Fruit fly (Drosophila melanogaster) whole organism, embryonic: ENCODE measurements around the gene obst-F.

Experiments used
- Bteb2 ChIP-seq: fragments of 200-800 bp; sonication (Bioruptor generic); optimal IDR thresholded peaks from 2 replicates; lab custom pipeline; 2016; ENCODE audit warnings: missing biosample characterization, missing genetic modification characterization
- CG1024 ChIP-seq: fragments of 200-800 bp; sonication (Bioruptor generic); IDR thresholded peaks from 2 replicates; pipeline ENCODE4 v1.3.6; 2022; ENCODE audit warnings: missing biosample characterization, missing genetic modification characterization
- CG10431 ChIP-seq: fragments of 200-800 bp; sonication (Bioruptor generic); optimal IDR thresholded peaks from 3 replicates; lab custom pipeline; 2018; ENCODE audit warnings: missing biosample characterization, mild to moderate bottlenecking, missing genetic modification characterization
- CG12155 ChIP-seq: fragments of 200-800 bp; sonication (Bioruptor generic); optimal IDR thresholded peaks from 3 replicates; lab custom pipeline; 2016; ENCODE audit warnings: missing biosample characterization, missing genetic modification characterization
- CG12299 ChIP-seq: fragments of 200-800 bp; sonication (Bioruptor generic); optimal IDR thresholded peaks from 2 replicates; lab custom pipeline; 2018; ENCODE audit warnings: missing biosample characterization, mild to moderate bottlenecking, missing genetic modification characterization
- CG12659 ChIP-seq: fragments of 200-800 bp; sonication (Bioruptor generic); optimal IDR thresholded peaks from 3 replicates; lab custom pipeline; 2017; ENCODE audit warnings: mild to moderate bottlenecking, missing biosample characterization, missing genetic modification reagents, missing genetic modification characterization
- CG12769 ChIP-seq: fragments of 200-800 bp; sonication (Bioruptor generic); optimal IDR thresholded peaks from 2 replicates; lab custom pipeline; 2019; ENCODE audit warnings: missing biosample characterization, mild to moderate bottlenecking, missing genetic modification characterization, moderate library complexity
- CG15601 ChIP-seq: fragments of 200-800 bp; sonication (Bioruptor generic); optimal IDR thresholded peaks from 3 replicates; lab custom pipeline; 2019; ENCODE audit warnings: missing biosample characterization, mild to moderate bottlenecking, missing genetic modification characterization, moderate library complexity
- CG17328 ChIP-seq: fragments of 200-800 bp; sonication (Bioruptor generic); IDR thresholded peaks from 2 replicates; pipeline ENCODE4 v1.3.6; 2022; ENCODE audit warnings: missing biosample characterization, missing genetic modification characterization
- CG18599 ChIP-seq: fragments of 200-800 bp; sonication (Bioruptor generic); optimal IDR thresholded peaks from 3 replicates; lab custom pipeline; 2017; ENCODE audit warnings: missing biosample characterization, missing genetic modification characterization, mild to moderate bottlenecking, moderate library complexity, missing genetic modification reagents
- CG2202 ChIP-seq: fragments of 200-800 bp; sonication (Bioruptor generic); optimal IDR thresholded peaks from 2 replicates; lab custom pipeline; 2018; ENCODE audit warnings: missing biosample characterization, mild to moderate bottlenecking, missing genetic modification characterization
- CG31388 ChIP-seq: fragments of 200-800 bp; sonication (Bioruptor generic); optimal IDR thresholded peaks from 2 replicates; lab custom pipeline; 2016; ENCODE audit warnings: missing biosample characterization, missing genetic modification characterization
- CG3838 ChIP-seq: fragments of 200-800 bp; sonication (Bioruptor generic); optimal IDR thresholded peaks from 3 replicates; lab custom pipeline; 2016; ENCODE audit warnings: missing biosample characterization, missing genetic modification characterization
- CG6854 ChIP-seq: fragments of 200-800 bp; sonication (Bioruptor generic); optimal IDR thresholded peaks from 3 replicates; lab custom pipeline; 2017; ENCODE audit warnings: missing biosample characterization, mild to moderate bottlenecking, missing genetic modification characterization
- CG8281 ChIP-seq: fragments of 200-800 bp; sonication (Bioruptor generic); optimal IDR thresholded peaks from 2 replicates; lab custom pipeline; 2018; ENCODE audit warnings: missing biosample characterization, mild to moderate bottlenecking, missing genetic modification characterization, moderate library complexity
- CG8765 ChIP-seq: fragments of 200-800 bp; sonication (Bioruptor generic); IDR thresholded peaks from 2 replicates; pipeline ENCODE4 v1.3.6; 2022; ENCODE audit warnings: missing biosample characterization, missing genetic modification characterization
- CG9932 ChIP-seq: fragments of 200-800 bp; sonication (Bioruptor generic); IDR thresholded peaks from 2 replicates; pipeline ENCODE4 v1.3.6; 2022; ENCODE audit warnings: missing biosample characterization, missing genetic modification characterization
- Dfd ChIP-seq, 2 experiments: fragments of >200 bp; optimal IDR thresholded peaks; 2 replicates each; lab custom pipeline; 2017; ENCODE audit warnings: missing biosample characterization in 2 of 2, missing genetic modification characterization in 2 of 2
- Dip3 ChIP-seq: fragments of 200-800 bp; sonication (Bioruptor generic); optimal IDR thresholded peaks from 3 replicates; lab custom pipeline; 2016; ENCODE audit warnings: missing biosample characterization, missing genetic modification characterization
- Dll ChIP-seq: fragments of 200-800 bp; sonication (Bioruptor generic); IDR thresholded peaks from 4 replicates; pipeline ENCODE4 v1.3.6; 2022; ENCODE audit warnings: missing biosample characterization, missing genetic modification characterization; ENCODE audit not compliant: partially characterized antibody
- Doc2 ChIP-seq: fragments of 200-800 bp; sonication (Bioruptor generic); IDR thresholded peaks from 2 replicates; pipeline ENCODE4 v1.3.6; 2022; ENCODE audit warnings: missing biosample characterization, missing genetic modification characterization
- HLH3B ChIP-seq: fragments of 200-800 bp; sonication (Bioruptor generic); IDR thresholded peaks from 2 replicates; pipeline ENCODE4 v1.3.6; 2022; ENCODE audit warnings: missing biosample characterization, missing genetic modification characterization
- Hand ChIP-seq: fragments of 200-800 bp; sonication (Bioruptor generic); optimal IDR thresholded peaks from 2 replicates; lab custom pipeline; 2017; ENCODE audit warnings: mild to moderate bottlenecking, missing biosample characterization, missing genetic modification reagents, missing genetic modification characterization
- HmgZ ChIP-seq: fragments of 200-800 bp; sonication (Bioruptor generic); optimal IDR thresholded peaks from 2 replicates; lab custom pipeline; 2018; ENCODE audit warnings: missing biosample characterization, mild to moderate bottlenecking, missing genetic modification characterization
- Meics ChIP-seq: fragments of 200-800 bp; sonication (Bioruptor generic); optimal IDR thresholded peaks from 2 replicates; lab custom pipeline; 2017; ENCODE audit warnings: missing biosample characterization, mild to moderate bottlenecking, missing genetic modification characterization
- Mes4 ChIP-seq: fragments of 200-800 bp; sonication (Bioruptor generic); optimal IDR thresholded peaks from 2 replicates; lab custom pipeline; 2016; ENCODE audit warnings: missing biosample characterization, missing genetic modification characterization
- Nf-YB ChIP-seq: fragments of 200-800 bp; sonication (Bioruptor generic); optimal IDR thresholded peaks from 3 replicates; lab custom pipeline; 2019; ENCODE audit warnings: missing biosample characterization, mild to moderate bottlenecking, missing genetic modification characterization, moderate library complexity
- NfI ChIP-seq: fragments of 200-800 bp; sonication (Bioruptor generic); optimal IDR thresholded peaks from 3 replicates; lab custom pipeline; 2018; ENCODE audit warnings: missing biosample characterization, mild to moderate bottlenecking, missing genetic modification characterization, moderate library complexity
- Optix ChIP-seq: fragments of 200-800 bp; sonication (Bioruptor generic); IDR thresholded peaks from 3 replicates; pipeline ENCODE4 v1.3.6; 2022; ENCODE audit warnings: missing biosample characterization, missing genetic modification characterization
- Usf ChIP-seq: fragments of 200-800 bp; sonication (Bioruptor generic); optimal IDR thresholded peaks from 2 replicates; lab custom pipeline; 2017; ENCODE audit warnings: missing genotype, missing biosample characterization, missing genetic modification characterization
- ac ChIP-seq: fragments of 200-800 bp; sonication (Bioruptor generic); optimal IDR thresholded peaks from 3 replicates; lab custom pipeline; 2017; ENCODE audit warnings: missing biosample characterization, mild to moderate bottlenecking, missing genetic modification characterization
- al ChIP-seq: fragments of 200-800 bp; sonication (Bioruptor generic); IDR thresholded peaks from 2 replicates; pipeline ENCODE4 v1.3.6; 2022; ENCODE audit warnings: missing biosample characterization, missing genetic modification characterization
- chinmo ChIP-seq: fragments of 200-800 bp; sonication (Bioruptor generic); IDR thresholded peaks from 4 replicates; pipeline ENCODE4 v1.3.6; 2022; ENCODE audit warnings: missing biosample characterization, missing genetic modification characterization; ENCODE audit not compliant: partially characterized antibody
- dpn ChIP-seq, 2 experiments: fragments of 200-800 bp; sonication (Bioruptor generic); optimal IDR thresholded peaks; 3 replicates each; lab custom pipeline; 2016; ENCODE audit warnings: missing biosample characterization in 2 of 2, missing genetic modification characterization in 2 of 2
- fu2 ChIP-seq: fragments of 200-800 bp; sonication (Bioruptor generic); optimal IDR thresholded peaks from 2 replicates; lab custom pipeline; 2016; ENCODE audit warnings: missing biosample characterization, missing genetic modification characterization
- grau ChIP-seq: fragments of 200-800 bp; optimal IDR thresholded peaks from 3 replicates; lab custom pipeline; 2019; ENCODE audit warnings: missing biosample characterization, mild to moderate bottlenecking, missing genetic modification characterization, moderate library complexity
- knrl ChIP-seq: fragments of 200-800 bp; sonication (Bioruptor generic); IDR thresholded peaks from 3 replicates; pipeline ENCODE4 v1.3.6; 2022; ENCODE audit warnings: missing biosample characterization, missing genetic modification characterization; ENCODE audit not compliant: partially characterized antibody
- lilli ChIP-seq: fragments of 200-800 bp; sonication (Bioruptor generic); optimal IDR thresholded peaks from 3 replicates; lab custom pipeline; 2016; ENCODE audit warnings: missing biosample characterization, missing genetic modification characterization
- lmd ChIP-seq: fragments of 200-800 bp; sonication (Bioruptor generic); IDR thresholded peaks from 2 replicates; pipeline ENCODE4 v1.3.6; 2022; ENCODE audit warnings: missing biosample characterization, missing genetic modification characterization
- lola ChIP-seq, 3 experiments: fragments of >200 bp in 2 of 3; fragments of 200-800 bp in 1 of 3; sonication (Bioruptor generic) in 1 of 3; optimal IDR thresholded peaks; 2 replicates each; lab custom pipeline; 2017 to 2019; ENCODE audit warnings: missing biosample characterization in 3 of 3, missing genetic modification characterization in 3 of 3, mild to moderate bottlenecking in 1 of 3, moderate library complexity in 1 of 3
- nau ChIP-seq: fragments of 200-800 bp; sonication (Bioruptor generic); optimal IDR thresholded peaks from 3 replicates; lab custom pipeline; 2017; ENCODE audit warnings: missing biosample characterization, mild to moderate bottlenecking, missing genetic modification characterization, missing genetic modification reagents
- psq ChIP-seq: fragments of 200-800 bp; sonication (Bioruptor generic); optimal IDR thresholded peaks from 2 replicates; lab custom pipeline; 2017; ENCODE audit warnings: missing biosample characterization, missing genetic modification characterization
- ro ChIP-seq: fragments of 200-800 bp; sonication (Bioruptor generic); IDR thresholded peaks from 2 replicates; pipeline ENCODE4 v1.3.6; 2022; ENCODE audit warnings: missing biosample characterization, missing genetic modification characterization
- sna ChIP-seq: fragments of 200-800 bp; sonication (Bioruptor generic); IDR thresholded peaks from 2 replicates; pipeline ENCODE4 v1.3.6; 2022; ENCODE audit warnings: missing biosample characterization, missing genetic modification characterization; ENCODE audit not compliant: partially characterized antibody
- sug ChIP-seq: fragments of 200-800 bp; optimal IDR thresholded peaks from 2 replicates; lab custom pipeline; 2019; ENCODE audit warnings: missing biosample characterization, mild to moderate bottlenecking, missing genetic modification characterization, moderate library complexity
- tgo ChIP-seq: fragments of 200-800 bp; sonication (Bioruptor generic); IDR thresholded peaks from 3 replicates; pipeline ENCODE4 v1.3.6; 2022; ENCODE audit warnings: missing biosample characterization, missing genetic modification characterization
- tup ChIP-seq: fragments of 200-800 bp; sonication (Bioruptor generic); optimal IDR thresholded peaks from 2 replicates; lab custom pipeline; 2016; ENCODE audit warnings: missing biosample characterization, mild to moderate bottlenecking, missing genetic modification characterization, moderate library complexity
- wdn ChIP-seq: fragments of 200-800 bp; sonication (Bioruptor generic); IDR thresholded peaks from 2 replicates; pipeline ENCODE4 v1.3.6; 2022; ENCODE audit warnings: missing biosample characterization, missing genetic modification characterization
- zf30C ChIP-seq: fragments of 200-800 bp; sonication (Bioruptor generic); optimal IDR thresholded peaks from 3 replicates; lab custom pipeline; 2018; ENCODE audit warnings: missing biosample characterization, mild to moderate bottlenecking, missing genetic modification characterization

The obst-F gene

DNA sequence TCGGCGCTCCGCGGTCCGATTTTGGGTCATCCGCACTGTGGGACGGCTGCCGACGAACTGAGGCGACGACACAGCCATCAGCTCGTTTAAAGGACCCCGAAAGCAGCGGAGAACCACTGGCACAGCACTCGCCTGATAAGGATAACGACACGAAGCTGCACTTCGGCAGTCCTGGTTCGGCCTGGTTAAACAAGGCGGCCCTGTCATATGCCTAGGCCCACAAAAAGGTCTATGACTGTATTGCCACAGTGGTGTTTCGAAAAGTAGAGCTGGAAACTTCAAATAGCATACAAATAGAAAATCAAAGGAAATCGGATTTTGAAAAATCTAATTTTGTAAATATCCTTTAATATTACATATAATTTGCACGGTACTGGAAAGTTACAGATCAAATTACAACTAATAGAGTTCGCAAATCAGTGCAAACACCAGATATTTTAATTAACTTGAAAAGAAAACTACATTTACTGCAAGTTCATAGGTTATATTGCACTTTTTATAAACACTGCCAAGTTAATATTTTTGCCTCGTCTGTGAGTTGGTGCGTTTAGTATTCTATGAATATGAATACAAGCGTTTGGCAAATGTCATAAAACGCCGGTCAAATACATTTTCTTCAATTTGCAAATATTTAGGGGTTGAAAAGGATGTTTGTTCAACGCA lies 16.1 kb downstream of the obst-F start (continued):
- TF ChIP-seq sna (GFP tag; lab: Robert Waterston, UW) (no peak), CG12659 (GFP tag; lab: Kevin White, UChicago) (peak; percentile 56), Bteb2 (GFP tag; lab: Kevin White, UChicago) (peak; percentile 62), CG9932 (GFP tag; lab: Robert Waterston, UW) (peak; percentile 61), knrl (GFP tag; lab: Robert Waterston, UW) (no peak), dpn (GFP tag; optimal IDR thresholded peaks at IDR 0.05; lab: Kevin White, UChicago) (peak; percentile 22 to 59), Dip3 (GFP tag; lab: Kevin White, UChicago) (peak; percentile 63), lola (GFP tag; optimal IDR thresholded peaks at IDR 0.05; lab: Kevin White, UChicago) (no peak), CG12299 (tag; lab: Kevin White, UChicago) (peak; percentile 32), tgo (no peak), psq (no peak), CG15601 (no peak), sug (tag; lab: Kevin White, UChicago) (peak; percentile 20), Dfd (GFP tag; optimal IDR thresholded peaks at IDR 0.05; lab: Kevin White, UChicago) (no peak), CG12155 (GFP tag; lab: Kevin White, UChicago) (peak; percentile 53), CG31388 (no peak), CG6854 (GFP tag; lab: Kevin White, UChicago) (peak; percentile 57), zf30C (GFP tag; lab: Kevin White, UChicago) (no peak), wdn (no peak), Hand (GFP tag; lab: Kevin White, UChicago) (peak; percentile 71), grau (peak; percentile 82), CG8765 (GFP tag; lab: Robert Waterston, UW) (no peak), CG2202 (tag; lab: Kevin White, UChicago) (no peak), lilli (GFP tag; lab: Kevin White, UChicago) (peak; percentile 79), NfI (GFP tag; lab: Kevin White, UChicago) (peak; percentile 76), Nf-YB (GFP tag; lab: Kevin White, UChicago) (peak; percentile 0), CG1024 (no peak), Doc2 (GFP tag; lab: Robert Waterston, UW) (no peak), lmd (GFP tag; lab: Robert Waterston, UW) (peak; percentile 35; the same call in 1 of the 2 replicates), Meics (peak; percentile 52), CG12769 (tag; lab: Kevin White, UChicago) (peak; percentile 49), CG3838 (peak; percentile 8), HmgZ (tag; lab: Kevin White, UChicago) (peak; percentile 33), CG17328 (GFP tag; lab: Robert Waterston, UW) (no peak), Dll (no peak), al (no peak), ac (no peak), HLH3B (GFP tag; lab: Robert Waterston, UW) (peak; percentile 57; the same call in 1 of the 2 replicates), Mes4 (GFP tag; lab: Kevin White, UChicago) (no peak), tup (GFP tag; lab: Kevin White, UChicago) (peak; percentile 8), Usf (GFP tag; lab: Kevin White, UChicago) (peak; percentile 10), Optix (GFP tag; lab: Robert Waterston, UW) (peak; percentile 20; the same call in 1 of the 3 replicates), fu2 (GFP tag; lab: Kevin White, UChicago) (peak; percentile 45), CG10431 (GFP tag; lab: Kevin White, UChicago) (no peak), CG8281 (tag; lab: Kevin White, UChicago) (no peak), ro (no peak), CG18599 (GFP tag; lab: Kevin White, UChicago) (peak; percentile 82), nau (GFP tag; lab: Kevin White, UChicago) (peak; percentile 43), chinmo (GFP tag; lab: Robert Waterston, UW) (no peak)
